Fruit fly (Drosophila melanogaster) whole organism, wandering third instar larva: ENCODE measurements around the gene CG44261.

Experiments used
- CrebA ChIP-seq: fragments of 200-800 bp; sonication (Bioruptor generic); optimal IDR thresholded peaks from 2 replicates; lab custom pipeline; 2016; ENCODE audit warnings: missing biosample characterization, mild to moderate bottlenecking, missing genetic modification characterization, borderline replicate concordance
- Dfd ChIP-seq: fragments of >200 bp; optimal IDR thresholded peaks from 2 replicates; lab custom pipeline; 2017; ENCODE audit warnings: missing biosample characterization, missing genetic modification characterization
- Hnf4 ChIP-seq: fragments of 200-800 bp; sonication (Bioruptor generic); optimal IDR thresholded peaks from 2 replicates; lab custom pipeline; 2016; ENCODE audit warnings: missing biosample characterization, mild to moderate bottlenecking, missing genetic modification characterization
- Myc ChIP-seq: fragments of >200 bp; optimal IDR thresholded peaks from 2 replicates; lab custom pipeline; 2017
- br ChIP-seq: fragments of 200-800 bp; sonication (Bioruptor generic); optimal IDR thresholded peaks from 2 replicates; lab custom pipeline; 2016; ENCODE audit warnings: missing biosample characterization, missing genetic modification characterization
- sage ChIP-seq: fragments of 200-800 bp; sonication (Bioruptor generic); optimal IDR thresholded peaks from 2 replicates; lab custom pipeline; 2016; ENCODE audit warnings: missing biosample characterization, mild to moderate bottlenecking, missing genetic modification characterization
- usp ChIP-seq: fragments of >200 bp; optimal IDR thresholded peaks from 2 replicates; lab custom pipeline; 2017; ENCODE audit warnings: missing biosample characterization, missing genetic modification characterization

DNA sequence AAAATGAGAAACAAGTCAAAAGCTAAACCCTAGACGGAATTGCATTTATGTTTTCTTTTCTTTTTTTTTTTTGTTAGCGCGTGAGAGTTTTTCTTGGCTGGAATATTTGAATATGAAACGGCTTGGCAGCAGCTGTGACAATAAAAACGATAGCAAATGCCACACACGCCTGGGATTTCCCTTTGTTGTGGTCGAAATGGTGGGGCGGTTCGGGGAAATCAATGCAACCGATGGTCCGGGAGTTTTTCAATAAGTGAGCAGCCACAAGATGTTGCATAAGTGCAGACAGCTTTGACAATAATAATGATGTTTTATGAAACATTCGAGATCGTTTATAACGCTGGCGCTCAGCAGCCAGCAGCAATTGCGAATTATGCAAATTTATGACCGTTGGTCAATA is 31.2 kb downstream of the CG44261 start:
- TF ChIP-seq CrebA (GFP tag; lab: Kevin White, UChicago) (no peak), sage (GFP tag; lab: Kevin White, UChicago) (no peak), br (GFP tag; lab: Kevin White, UChicago) (no peak), Hnf4 (no peak), usp (GFP tag; lab: Kevin White, UChicago) (no peak), Myc (lab: Kevin White, UChicago) (no peak), Dfd (GFP tag; lab: Kevin White, UChicago) (no peak)
